Fruit fly (Drosophila melanogaster) whole organism, embryonic: ENCODE data around the gene CG32554.

Source experiments
- CG12942 ChIP-seq: fragments of 200-800 bp; sonication (Bioruptor generic); optimal IDR thresholded peaks from 3 replicates; lab custom pipeline; 2016; ENCODE audit warnings: missing biosample characterization, missing genetic modification characterization
- dimm ChIP-seq: fragments of 200-800 bp; sonication (Bioruptor generic); IDR thresholded peaks from 2 replicates; pipeline ENCODE4 v1.3.6; 2022; ENCODE audit warnings: missing biosample characterization, missing genetic modification characterization
- odd ChIP-seq: fragments of 200-800 bp; sonication (Bioruptor generic); optimal IDR thresholded peaks from 2 replicates; lab custom pipeline; 2017; ENCODE audit warnings: missing biosample characterization, mild to moderate bottlenecking, missing genetic modification characterization

DNA sequence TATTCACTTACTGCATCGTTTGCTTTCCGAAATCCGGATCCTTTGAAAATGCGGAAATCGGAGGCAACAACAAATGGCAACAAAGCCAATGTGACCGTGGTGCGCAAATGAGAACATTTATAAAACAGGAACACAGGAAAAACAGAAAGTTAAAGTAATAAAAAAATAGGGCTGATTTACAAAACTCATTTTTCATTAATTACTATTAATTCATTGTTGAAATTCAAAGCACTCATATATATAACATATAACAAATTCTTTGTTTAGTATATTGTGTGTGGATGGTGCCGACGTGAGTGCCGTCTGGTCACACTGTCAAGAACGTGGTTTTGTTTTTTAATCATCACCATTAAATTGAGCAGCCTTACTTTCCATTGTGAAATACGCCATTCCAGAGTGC lies 8.2 kb upstream of the CG32554 start, which contains the start of the genes Arp8 and CG6769:
- TF ChIP-seq CG12942 (GFP tag; lab: Kevin White, UChicago) (no peak), odd (GFP tag; lab: Kevin White, UChicago) (no peak), dimm (GFP tag; lab: Robert Waterston, UW) (no peak)
